Fruit fly (Drosophila melanogaster): ENCODE results near the gene Tpi.

DNA sequence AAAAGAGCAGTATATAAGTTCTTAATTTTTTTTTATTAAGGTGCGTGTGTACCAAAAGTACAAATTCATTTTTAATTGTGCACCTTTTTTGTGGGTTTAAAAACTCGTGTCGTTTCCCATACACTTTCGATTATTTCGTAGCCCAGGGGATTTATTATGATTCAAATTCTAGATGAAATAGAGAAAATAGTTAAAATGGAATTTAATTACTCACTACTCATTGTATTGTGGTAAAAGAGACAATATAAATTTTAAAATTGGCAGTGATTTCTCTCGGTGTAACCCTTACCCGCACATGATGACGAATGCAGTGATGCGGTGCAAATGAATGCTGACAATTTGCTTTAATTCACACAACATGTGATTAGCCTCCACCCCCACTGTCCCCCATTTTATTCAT lies 51.2 kb downstream of the Tpi start:
- no peak for TF ChIP-seq CG10348 (GFP tag; IDR thresholded peaks at IDR 0.05)
- TF ChIP-seq CG34367 (tag; optimal IDR thresholded peaks at IDR 0.05): no peak
- TF ChIP-seq EcR (GFP tag; optimal IDR thresholded peaks at IDR 0.05): no peak
- no peak for TF ChIP-seq CG14655 (GFP tag; optimal IDR thresholded peaks at IDR 0.05)
- no peak for TF ChIP-seq CG32121 (GFP tag; IDR thresholded peaks at IDR 0.05)
- TF ChIP-seq CG8159 (tag; optimal IDR thresholded peaks at IDR 0.05): peak; percentile 23
- TF ChIP-seq CG4496 (GFP tag; IDR thresholded peaks at IDR 0.05): no peak
- TF ChIP-seq Pif1A (GFP tag; optimal IDR thresholded peaks at IDR 0.05): peak; percentile 13
- TF ChIP-seq Pif1B (GFP tag; optimal IDR thresholded peaks at IDR 0.05): no peak
- no peak for TF ChIP-seq CG8301 (tag; optimal IDR thresholded peaks at IDR 0.05)
